Worm (Caenorhabditis elegans): ENCODE measurements around the gene F58E1.13.
A peak's percentile ranks its signal among the peaks of the same experiment; 100 is the strongest.

The F58E1.13 gene

DNA sequence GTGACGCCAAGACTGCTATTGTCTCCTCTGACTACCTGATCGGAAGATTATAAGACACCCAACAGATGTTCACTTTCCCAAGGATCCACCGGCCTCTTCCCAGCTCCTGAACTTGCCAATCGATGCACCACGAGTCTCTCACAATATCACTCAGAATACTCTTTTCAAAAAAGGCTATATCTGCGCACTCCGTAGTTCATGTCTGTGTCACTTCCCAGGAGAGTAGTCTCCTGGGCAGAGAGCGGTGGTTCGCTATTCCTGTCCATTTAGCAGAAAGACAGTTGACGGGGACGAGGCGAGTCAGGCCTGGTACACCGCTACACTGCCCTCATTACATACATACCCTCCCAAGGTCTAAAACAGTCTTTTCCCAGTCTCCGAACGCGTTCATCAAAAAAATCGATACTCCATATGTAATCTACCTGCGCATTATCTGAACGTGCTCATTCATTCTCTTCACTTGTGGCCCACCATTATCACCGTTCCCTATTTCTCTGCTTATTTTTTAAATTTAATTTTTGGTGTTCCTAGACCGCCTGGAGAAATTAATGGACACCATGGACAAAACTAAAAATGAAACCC, 19.2 kb upstream of the F58E1.13 start, which contains the start of gene btb-6:
TSS of gene btb-6 (plus strand) at position 532 of the 582 bp plus-strand sequence.
- TF ChIP-seq dmd-8 (GFP tag; IDR thresholded peaks at IDR 0.05) = no peak

DNA sequence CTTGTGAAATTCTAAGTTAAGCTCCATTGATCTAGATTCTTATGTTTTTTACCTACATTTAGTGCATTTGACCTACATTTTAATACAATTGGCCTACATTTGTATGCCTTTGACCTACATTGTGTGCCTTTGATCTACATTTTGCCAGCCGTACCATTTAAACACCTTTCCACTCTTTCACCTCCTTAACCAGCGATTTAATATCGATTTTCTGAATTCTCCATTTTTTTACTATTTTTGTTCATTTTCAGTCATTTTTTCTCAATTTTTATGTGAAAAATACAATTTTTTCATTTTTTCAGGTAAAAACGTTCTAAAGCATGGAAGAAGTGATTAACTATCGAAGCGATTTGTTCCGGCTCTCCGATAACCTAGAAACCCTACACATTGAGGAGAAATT, 17.3 kb upstream of the F58E1.13 start, which contains the start of gene btb-7:
TSS of gene btb-7 (plus strand) at position 301 of the 400 bp plus-strand sequence.
- TF ChIP-seq gei-8 (GFP tag; optimal IDR thresholded peaks at IDR 0.05) (no peak), Y75B8A.6 (GFP tag; IDR thresholded peaks at IDR 0.05) (no peak), daf-16 (GFP tag; optimal IDR thresholded peaks at IDR 0.05) (no peak), daf-16 (tag; optimal IDR thresholded peaks at IDR 0.05) (no peak), ceh-28 (tag; optimal IDR thresholded peaks at IDR 0.05) (no peak), ceh-82 (tag; optimal IDR thresholded peaks at IDR 0.05) (no peak), nhr-76 (tag; optimal IDR thresholded peaks at IDR 0.05) (no peak), nhr-11 (tag; optimal IDR thresholded peaks at IDR 0.05) (no peak)

DNA sequence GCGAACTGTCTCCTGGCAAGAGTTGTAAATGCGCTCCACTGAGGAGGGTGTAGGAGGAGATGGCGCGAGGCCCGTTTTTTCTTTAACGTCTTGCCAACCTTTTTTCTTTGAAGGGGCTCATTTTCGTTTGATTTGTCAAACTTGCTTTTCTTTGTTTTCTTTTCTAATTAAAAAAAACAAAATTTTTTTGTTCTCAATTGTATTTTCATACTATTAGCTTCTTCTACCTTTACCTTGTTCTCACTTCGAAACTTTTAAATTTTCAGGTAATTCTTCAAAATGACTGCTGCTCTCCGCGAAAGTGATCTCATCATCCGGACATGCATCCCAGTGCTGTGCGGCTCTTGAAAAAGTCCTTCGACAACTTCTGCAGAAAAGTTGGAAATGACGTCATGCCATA, 14.3 kb upstream of the F58E1.13 start, which contains the start of gene fbxa-184:
TSS of gene fbxa-184 (plus strand) at position 301 of the 400 bp plus-strand sequence.
- TF ChIP-seq aha-1 (tag) = peak; percentile 28
- no peak for TF ChIP-seq ztf-11 (tag; optimal IDR thresholded peaks at IDR 0.05)

DNA sequence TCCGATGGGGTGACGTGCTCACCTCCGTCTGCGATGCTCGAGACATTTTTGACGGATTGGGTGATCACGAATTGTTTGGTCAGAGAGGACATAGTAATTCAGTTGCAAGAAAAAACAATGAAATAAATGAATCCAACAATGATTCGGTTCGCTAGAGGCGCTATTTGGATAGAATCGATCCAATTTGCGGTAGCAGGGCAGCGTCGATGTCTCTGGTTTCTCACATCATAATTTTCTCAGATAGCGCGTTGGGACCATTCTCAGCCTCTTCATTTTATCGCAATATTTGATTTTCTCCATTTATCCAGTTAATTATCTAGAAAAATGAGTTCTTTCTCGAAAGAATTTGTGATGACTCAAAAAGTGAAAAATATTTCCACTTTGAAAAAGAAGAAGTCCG, 10.7 kb upstream of the F58E1.13 start, which contains the start of gene sdz-18:
TSS of gene sdz-18 (minus strand) at position 101 of the 400 bp plus-strand sequence.
- TF ChIP-seq lin-29 (GFP tag; IDR thresholded peaks at IDR 0.05) = no peak
- peak; percentile 44 for TF ChIP-seq aha-1 (tag)

DNA sequence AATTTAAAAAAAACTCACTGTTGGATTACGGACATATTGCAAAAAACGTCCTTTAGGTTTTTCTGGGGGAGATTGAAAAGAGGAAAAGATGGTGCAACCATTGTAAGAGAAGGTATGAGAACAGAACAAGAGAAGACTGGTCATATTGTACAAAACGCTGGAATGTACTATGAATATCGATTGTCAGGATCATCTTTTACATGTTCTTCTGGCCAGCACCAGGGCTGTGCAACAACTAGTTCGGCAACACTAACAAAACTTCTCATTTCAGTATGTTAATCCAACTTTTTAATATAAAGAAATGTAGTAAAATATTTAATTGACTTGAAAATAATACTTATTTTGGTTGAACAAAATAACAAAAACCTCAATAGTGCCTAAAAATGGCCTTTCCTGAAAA, 7.7 kb upstream of the F58E1.13 start, which contains the start of gene fbxb-47:
TSS of gene fbxb-47 (minus strand) at position 101 of the 400 bp plus-strand sequence.
- TF ChIP-seq jun-1 (tag; optimal IDR thresholded peaks at IDR 0.05) (no peak), nhr-6 (tag; optimal IDR thresholded peaks at IDR 0.05) (no peak), F37D6.2 (tag; optimal IDR thresholded peaks at IDR 0.05) (no peak), aly-2 (tag; optimal IDR thresholded peaks at IDR 0.05) (no peak), lir-3 (tag; optimal IDR thresholded peaks at IDR 0.05) (no peak), F44E2.7 (GFP tag; IDR thresholded peaks at IDR 0.05) (no peak), nhr-28 (tag; optimal IDR thresholded peaks at IDR 0.05) (no peak), Y48G9A.11 (GFP tag; IDR thresholded peaks at IDR 0.05) (no peak), Y105C5A.15 (GFP tag; IDR thresholded peaks at IDR 0.05) (no peak), unc-62 (GFP tag; optimal IDR thresholded peaks at IDR 0.05 in 1 of 2) (no peak), unc-62 (tag; optimal IDR thresholded peaks at IDR 0.05) (no peak), tra-1 (GFP tag; IDR thresholded peaks at IDR 0.05) (no peak), ztf-7 (tag; optimal IDR thresholded peaks at IDR 0.05) (no peak), nhr-42 (GFP tag; IDR thresholded peaks at IDR 0.05) (no peak), lin-15B (tag; optimal IDR thresholded peaks at IDR 0.05) (no peak), egl-27 (tag; optimal IDR thresholded peaks at IDR 0.05) (no peak), mdl-1 (tag; optimal IDR thresholded peaks at IDR 0.05) (no peak), F49E8.2 (tag; optimal IDR thresholded peaks at IDR 0.05; ENCODE audit: borderline replicate concordance) (no peak), ctbp-1 (GFP tag; IDR thresholded peaks at IDR 0.05) (no peak), unc-130 (GFP tag; optimal IDR thresholded peaks at IDR 0.05) (no peak)

DNA sequence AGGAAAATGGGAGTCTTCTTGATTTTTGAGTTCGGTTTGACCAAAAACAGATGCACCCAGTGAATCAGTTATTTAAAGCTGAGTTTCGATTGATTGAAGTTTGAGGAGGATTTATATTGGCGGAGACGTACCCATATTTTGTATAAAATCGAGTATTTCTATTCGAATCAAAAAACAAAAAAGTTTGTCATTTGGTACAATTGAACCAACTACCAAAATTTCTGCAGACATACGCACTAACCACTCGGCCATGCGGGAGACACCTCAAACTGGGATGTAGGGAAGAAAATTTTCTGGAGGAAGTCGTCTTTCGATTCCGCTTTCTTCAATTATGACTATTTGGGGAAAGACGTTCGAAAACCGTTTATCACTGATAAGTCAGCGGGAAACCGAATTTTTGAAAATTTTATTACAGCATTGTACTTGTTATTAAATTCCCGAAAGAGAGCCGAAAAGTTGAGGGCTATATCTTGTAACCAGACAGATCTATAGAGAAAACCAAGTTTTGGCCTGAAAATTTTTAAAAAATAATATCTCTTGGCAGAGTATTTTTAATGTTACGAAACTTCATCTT, 4.9 kb upstream of the F58E1.13 start:
- 0 out of 2 replicates have a peak, but pooled peaks have one; percentile 48 for TF ChIP-seq dmd-8 (GFP tag; IDR thresholded peaks at IDR 0.05)

All from whole organism, L4 larva.